Worm (Caenorhabditis elegans): ENCODE measurements around the gene lov-1.

The lov-1 gene

ce11 chrII:10095224-10095623, 26.4 kb downstream of the lov-1 start (continued):
- peak; percentile 52 for TF ChIP-seq hlh-11 (tag; optimal IDR thresholded peaks at IDR 0.05)
- TF ChIP-seq F37D6.2 (tag; optimal IDR thresholded peaks at IDR 0.05) = no peak
- TF ChIP-seq ceh-28 (tag; optimal IDR thresholded peaks at IDR 0.05) = no peak

ce11 chrII:10094190-10094923, 27.3 kb downstream of the lov-1 start, which contains the start of gene lact-2:
Gene lact-2 (plus strand): TSS chrII:10094873.
- TF ChIP-seq nhr-28 (tag; optimal IDR thresholded peaks at IDR 0.05) (peak; percentile 66), unc-62 (GFP tag; optimal IDR thresholded peaks at IDR 0.05 in 1 of 2) (peak in 1 of 2 experiments; percentile 55), unc-62 (tag; optimal IDR thresholded peaks at IDR 0.05) (no peak), nhr-48 (tag; optimal IDR thresholded peaks at IDR 0.05) (no peak), daf-16 (GFP tag; optimal IDR thresholded peaks at IDR 0.05) (no peak), daf-16 (tag; optimal IDR thresholded peaks at IDR 0.05) (peak; percentile 55), pqm-1 (tag; optimal IDR thresholded peaks at IDR 0.05) (peak; percentile 89), mdl-1 (tag; optimal IDR thresholded peaks at IDR 0.05) (no peak), hlh-11 (tag; optimal IDR thresholded peaks at IDR 0.05) (peak; percentile 44)

- no peak for TF ChIP-seq mxl-3 (GFP tag; optimal IDR thresholded peaks at IDR 0.05)
- TF ChIP-seq unc-62 (GFP tag; optimal IDR thresholded peaks at IDR 0.05 in 1 of 2) = peak in 1 of 2 experiments; percentile 94
- no peak for TF ChIP-seq unc-62 (tag; optimal IDR thresholded peaks at IDR 0.05)
These were observed 28.5 kb downstream of the lov-1 start for ce11 chrII:10093120-10093519.

- no peak for TF ChIP-seq fkh-10 (GFP tag; optimal IDR thresholded peaks at IDR 0.05)
- TF ChIP-seq ces-1 (GFP tag; optimal IDR thresholded peaks at IDR 0.05) = no peak
- no peak for TF ChIP-seq lim-7 (GFP tag; IDR thresholded peaks at IDR 0.05)
- TF ChIP-seq unc-62 (GFP tag; optimal IDR thresholded peaks at IDR 0.05 in 1 of 2) = peak in 1 of 2 experiments; percentile 35
- no peak for TF ChIP-seq unc-62 (tag; optimal IDR thresholded peaks at IDR 0.05)
- TF ChIP-seq egl-43 (GFP tag; IDR thresholded peaks at IDR 0.05) = no peak
- no peak for TF ChIP-seq nhr-76 (tag; optimal IDR thresholded peaks at IDR 0.05)
These were observed 37.1 kb downstream of the lov-1 start for ce11 chrII:10084482-10084881.

DNA sequence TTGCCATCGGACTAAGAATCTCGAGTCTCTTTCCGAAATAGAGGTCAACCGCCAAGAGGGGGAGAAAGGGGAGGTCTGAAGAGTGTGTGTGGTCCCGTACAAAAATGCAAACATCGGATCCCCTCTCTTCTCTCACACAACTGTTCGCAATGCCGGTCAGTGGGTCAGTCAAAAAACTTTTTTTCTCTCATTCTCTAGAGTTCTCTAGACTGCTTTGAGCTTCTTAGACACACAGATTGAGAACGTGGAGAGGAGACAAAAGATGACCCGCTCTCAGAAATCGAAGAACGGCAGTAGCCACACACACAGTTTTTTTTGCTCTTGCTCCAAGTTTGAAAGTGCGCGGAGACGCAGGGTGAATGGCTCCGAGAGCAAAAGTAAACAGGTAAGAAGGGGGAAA, 45.8 kb downstream of the lov-1 start:
- no peak for TF ChIP-seq pqm-1 (tag; optimal IDR thresholded peaks at IDR 0.05)
- TF ChIP-seq set-16 (GFP tag; IDR thresholded peaks at IDR 0.05) = peak; percentile 12; the same call in 1 of the 2 replicates
- no peak for TF ChIP-seq Y105C5A.15 (GFP tag; IDR thresholded peaks at IDR 0.05)
- TF ChIP-seq pha-4 (GFP tag; IDR thresholded peaks at IDR 0.05) = no peak
- peak; percentile 10 for TF ChIP-seq pha-4 (tag; optimal IDR thresholded peaks at IDR 0.05)
- TF ChIP-seq snpc-4 (tag; optimal IDR thresholded peaks at IDR 0.05) = no peak
- no peak for TF ChIP-seq Y5F2A.4 (GFP tag; optimal IDR thresholded peaks at IDR 0.05)
- TF ChIP-seq unc-62 (GFP tag; optimal IDR thresholded peaks at IDR 0.05 in 1 of 2) = peak in 1 of 2 experiments; percentile 87
- no peak for TF ChIP-seq unc-62 (tag; optimal IDR thresholded peaks at IDR 0.05)
- TF ChIP-seq rbr-2 (tag; optimal IDR thresholded peaks at IDR 0.05) = peak; percentile 2
- TF ChIP-seq ztf-7 (tag; optimal IDR thresholded peaks at IDR 0.05) = no peak
- TF ChIP-seq daf-16 (GFP tag; optimal IDR thresholded peaks at IDR 0.05) = no peak
- no peak for TF ChIP-seq daf-16 (tag; optimal IDR thresholded peaks at IDR 0.05)
- TF ChIP-seq aha-1 (tag) = peak; percentile 24

DNA sequence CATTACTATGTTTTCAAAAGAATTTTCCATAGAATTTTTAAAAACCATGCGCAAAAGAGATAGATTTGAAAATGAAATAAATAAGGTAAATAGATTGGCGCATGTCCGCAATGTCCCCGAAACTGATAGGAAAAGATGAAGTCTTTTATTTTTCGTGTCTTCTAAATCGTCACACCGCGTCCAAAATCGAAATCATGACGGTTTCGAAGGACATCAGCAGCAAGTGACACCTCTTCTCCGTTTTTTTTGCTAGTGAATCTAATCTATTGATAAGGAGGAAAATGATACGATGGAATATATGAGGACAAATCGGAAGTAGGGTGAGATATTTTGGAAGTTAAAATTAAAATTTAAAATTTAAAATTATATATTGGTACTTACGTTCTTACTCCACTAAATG, 47.6 kb downstream of the lov-1 start:
- TF ChIP-seq F10B5.3 (tag; optimal IDR thresholded peaks at IDR 0.05) = no peak
- TF ChIP-seq spr-1 (tag; optimal IDR thresholded peaks at IDR 0.05) = no peak
- TF ChIP-seq hlh-30 (tag; optimal IDR thresholded peaks at IDR 0.05; ENCODE audit: insufficient read depth) = peak; percentile 10
- no peak for TF ChIP-seq lin-1 (GFP tag; IDR thresholded peaks at IDR 0.05)
- no peak for TF ChIP-seq tag-97 (GFP tag; IDR thresholded peaks at IDR 0.05)
- TF ChIP-seq nhr-6 (tag; optimal IDR thresholded peaks at IDR 0.05) = no peak
- no peak for TF ChIP-seq nhr-41 (GFP tag; IDR thresholded peaks at IDR 0.05)
- TF ChIP-seq mxl-2 (GFP tag; conservative IDR thresholded peaks at IDR 0.05) = no peak
- no peak for TF ChIP-seq fkh-10 (GFP tag; optimal IDR thresholded peaks at IDR 0.05)
- TF ChIP-seq lir-3 (tag; optimal IDR thresholded peaks at IDR 0.05) = no peak
- TF ChIP-seq attf-4 (tag; optimal IDR thresholded peaks at IDR 0.05) = no peak
- peak; percentile 48 for TF ChIP-seq nhr-28 (tag; optimal IDR thresholded peaks at IDR 0.05)
- no peak for TF ChIP-seq unc-62 (GFP tag; optimal IDR thresholded peaks at IDR 0.05 in 1 of 2)
- TF ChIP-seq unc-62 (tag; optimal IDR thresholded peaks at IDR 0.05) = no peak
- TF ChIP-seq dve-1 (tag; optimal IDR thresholded peaks at IDR 0.05; ENCODE audit: insufficient read depth) = no peak
- no peak for TF ChIP-seq mep-1 (tag; optimal IDR thresholded peaks at IDR 0.05)
- TF ChIP-seq ceh-20 (GFP tag; IDR thresholded peaks at IDR 0.05) = no peak
- TF ChIP-seq daf-16 (GFP tag; optimal IDR thresholded peaks at IDR 0.05) = no peak
- TF ChIP-seq daf-16 (tag; optimal IDR thresholded peaks at IDR 0.05) = no peak
- no peak for TF ChIP-seq lin-13 (GFP tag; optimal IDR thresholded peaks at IDR 0.05)
